Worm (Caenorhabditis elegans) whole organism, early embryonic: ENCODE measurements around the gene Y113G7B.27.

ENCODE experiments used
- ama-1 ChIP-seq: fragments of 150-350 bp; optimal IDR thresholded peaks from 2 replicates; lab custom pipeline; 2014
- hmbx-1 ChIP-seq: sonication (generic microtip); optimal IDR thresholded peaks from 2 replicates; lab custom pipeline; 2016; ENCODE audit warnings: mild to moderate bottlenecking, missing genetic modification characterization, missing compliant biosample characterization
- scrt-1 ChIP-seq: fragments of 200-800 bp; sonication (Bioruptor generic); IDR thresholded peaks from 2 replicates; pipeline ENCODE4 v1.3.6; 2022; ENCODE audit warnings: missing genetic modification characterization, missing compliant biosample characterization

ce11 chrV:20203085-20203484 lies 10.5 kb downstream of the Y113G7B.27 start, which contains the start of gene fbxa-113:
- TF ChIP-seq ama-1 (lab: Kevin White, UChicago) (no peak), scrt-1 (GFP tag; lab: Robert Waterston, UW) (no peak), hmbx-1 (no peak)
